Worm (Caenorhabditis elegans) whole organism, midembryonic: Measurements from ENCODE around the gene Y39A1A.9.

Experiments
- cog-1 ChIP-seq: sonication (generic microtip); optimal IDR thresholded peaks from 2 replicates; lab custom pipeline; 2016; ENCODE audit warnings: missing genetic modification characterization, missing compliant biosample characterization
- flt-1 ChIP-seq: fragments of 200-800 bp; sonication (Bioruptor generic); IDR thresholded peaks from 2 replicates; pipeline ENCODE4 v1.3.6; 2022; ENCODE audit warnings: missing genetic modification characterization, missing compliant biosample characterization
- med-1 ChIP-seq: sonication (generic microtip); optimal IDR thresholded peaks from 2 replicates; lab custom pipeline; 2017; ENCODE audit warnings: missing genetic modification characterization, mild to moderate bottlenecking, missing compliant biosample characterization, antibody characterized with exemption, missing genetic modification reagents; ENCODE audit not compliant: insufficient read depth
- ref-1 ChIP-seq: fragments of 200-800 bp; sonication (Bioruptor generic); conservative IDR thresholded peaks from 2 replicates; pipeline ENCODE4 v1.3.6; 2022; ENCODE audit warnings: missing genetic modification reagents, missing genetic modification characterization, missing compliant biosample characterization
- tab-1 ChIP-seq: fragments of 200-800 bp; sonication (Bioruptor generic); IDR thresholded peaks from 2 replicates; pipeline ENCODE4 v1.3.6; 2022; ENCODE audit warnings: missing genetic modification characterization, missing compliant biosample characterization

- TF ChIP-seq med-1 (GFP tag; lab: Kevin White, UChicago) (no peak), cog-1 (tag; lab: Kevin White, UChicago) (no peak), ref-1 (no peak), flt-1 (no peak), tab-1 (GFP tag; lab: Robert Waterston, UW) (no peak)
Observed at ce11 chrIII:10652833-10653232, 19.5 kb upstream of the Y39A1A.9 start.
